Fruit fly (Drosophila melanogaster) whole organism, prepupa: ENCODE measurements around the gene ey.

Experiments used
- Blimp-1 ChIP-seq: fragments of 200-800 bp; sonication (Bioruptor generic); optimal IDR thresholded peaks from 3 replicates; lab custom pipeline; 2017; ENCODE audit warnings: missing biosample characterization, missing genetic modification characterization, mild to moderate bottlenecking, moderate library complexity, missing genetic modification reagents
- CG11294 ChIP-seq: fragments of 200-800 bp; sonication (Bioruptor generic); IDR thresholded peaks from 2 replicates; pipeline ENCODE4 v1.3.6; 2022; ENCODE audit warnings: missing biosample characterization, missing genetic modification characterization
- CG3032 ChIP-seq: fragments of 200-800 bp; optimal IDR thresholded peaks from 2 replicates; lab custom pipeline; 2019; ENCODE audit warnings: missing biosample characterization, mild to moderate bottlenecking, missing genetic modification characterization, moderate library complexity
- CG7368 ChIP-seq: fragments of 200-800 bp; sonication (Bioruptor generic); optimal IDR thresholded peaks from 3 replicates; lab custom pipeline; 2016; ENCODE audit warnings: missing biosample characterization, missing genetic modification characterization
- Eip75B ChIP-seq: fragments of 200-800 bp; sonication (Bioruptor generic); optimal IDR thresholded peaks from 3 replicates; lab custom pipeline; 2016; ENCODE audit warnings: missing biosample characterization, missing genetic modification characterization
- Lpt ChIP-seq: fragments of 200-800 bp; sonication (Bioruptor generic); optimal IDR thresholded peaks from 3 replicates; lab custom pipeline; 2016; ENCODE audit warnings: missing biosample characterization, missing genetic modification characterization
- svp ChIP-seq: fragments of 200-800 bp; sonication (Bioruptor generic); peaks from one replicate; lab custom pipeline; 2016; ENCODE audit warnings: missing biosample characterization, missing genetic modification characterization
- topi ChIP-seq: fragments of 200-800 bp; sonication (Bioruptor generic); optimal IDR thresholded peaks from 3 replicates; lab custom pipeline; 2016; ENCODE audit warnings: missing biosample characterization, missing genetic modification characterization

- TF ChIP-seq Blimp-1 (GFP tag; lab: Kevin White, UChicago): no peak
- no peak for TF ChIP-seq Eip75B (GFP tag; lab: Kevin White, UChicago)
- TF ChIP-seq svp (GFP tag; lab: Kevin White, UChicago): peak; percentile 39
- TF ChIP-seq CG3032 (tag; lab: Kevin White, UChicago): no peak
- TF ChIP-seq CG7368 (GFP tag; lab: Kevin White, UChicago): no peak
- TF ChIP-seq CG11294 (GFP tag; lab: Robert Waterston, UW): no peak
- TF ChIP-seq topi (GFP tag; lab: Kevin White, UChicago): no peak
- TF ChIP-seq Lpt (GFP tag; lab: Kevin White, UChicago): no peak
Measured at dm6 chr4:712897-713296, 15.4 kb downstream of the ey start.
